Worm (Caenorhabditis elegans) whole organism, early embryonic: ENCODE data around the gene BE0003N10.6.

Experiments used
- B0310.2 ChIP-seq: sonication (generic microtip); optimal IDR thresholded peaks from 2 replicates; lab custom pipeline; 2016; ENCODE audit warnings: mild to moderate bottlenecking, missing genetic modification characterization, missing compliant biosample characterization
- F13C5.2 ChIP-seq: sonication (generic microtip); optimal IDR thresholded peaks from 2 replicates; lab custom pipeline; 2017; ENCODE audit warnings: mild to moderate bottlenecking, missing genetic modification characterization, inconsistent platforms, missing compliant biosample characterization
- ama-1 ChIP-seq: fragments of 150-350 bp; optimal IDR thresholded peaks from 2 replicates; lab custom pipeline; 2014
- ceh-36 ChIP-seq: sonication (generic microtip); optimal IDR thresholded peaks from 2 replicates; lab custom pipeline; 2016; ENCODE audit warnings: missing genetic modification characterization, inconsistent platforms, missing compliant biosample characterization
- ets-7 ChIP-seq: sonication (generic microtip); optimal IDR thresholded peaks from 2 replicates; lab custom pipeline; 2016; ENCODE audit warnings: missing genotype, missing genetic modification characterization, missing compliant biosample characterization
- flt-1 ChIP-seq: fragments of 200-800 bp; sonication (Bioruptor generic); IDR thresholded peaks from 2 replicates; pipeline ENCODE4 v1.3.6; 2022; ENCODE audit warnings: missing genetic modification characterization, missing compliant biosample characterization
- pes-1 ChIP-seq: fragments of 200-800 bp; sonication (Bioruptor generic); IDR thresholded peaks from 2 replicates; pipeline ENCODE4 v1.3.6; 2022; ENCODE audit warnings: missing genetic modification reagents, missing genetic modification characterization, missing compliant biosample characterization
- scrt-1 ChIP-seq: fragments of 200-800 bp; sonication (Bioruptor generic); IDR thresholded peaks from 2 replicates; pipeline ENCODE4 v1.3.6; 2022; ENCODE audit warnings: missing genetic modification characterization, missing compliant biosample characterization
- sea-1 ChIP-seq: fragments of 200-800 bp; sonication (Bioruptor generic); conservative IDR thresholded peaks from 2 replicates; pipeline ENCODE4 v1.3.6; 2022; ENCODE audit warnings: missing genetic modification characterization, missing compliant biosample characterization
- tbx-11 ChIP-seq: fragments of 200-800 bp; sonication (Bioruptor generic); IDR thresholded peaks from 2 replicates; pipeline ENCODE4 v1.3.6; 2022; ENCODE audit warnings: missing genetic modification characterization, missing compliant biosample characterization

DNA sequence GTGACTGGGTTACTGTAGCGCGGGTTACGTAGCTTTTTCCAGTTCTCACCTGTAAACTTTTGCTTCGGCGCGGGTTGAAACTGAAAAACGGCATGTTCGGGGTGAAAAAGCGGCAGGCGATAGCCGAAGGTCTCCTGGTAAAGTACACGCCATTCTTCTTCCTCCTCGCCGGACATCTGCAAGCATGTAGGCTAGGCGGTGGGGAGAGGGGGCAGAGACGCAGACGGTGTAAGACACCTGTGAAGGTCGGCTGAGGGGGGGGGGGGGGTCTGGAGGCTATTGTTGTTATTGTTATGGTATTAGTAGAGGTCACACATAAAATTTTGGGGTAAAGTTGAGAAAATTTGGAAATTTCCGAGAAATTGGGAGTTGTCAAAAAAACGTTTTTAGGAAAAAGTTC lies 6.8 kb downstream of the BE0003N10.6 start, which contains the start of gene fbxo-11.2:
- TF ChIP-seq tbx-11 (GFP tag; lab: Robert Waterston, UW) (no peak), ama-1 (lab: Kevin White, UChicago) (no peak), sea-1 (no peak), ets-7 (no peak), pes-1 (GFP tag; lab: Robert Waterston, UW) (no peak), F13C5.2 (tag; lab: Kevin White, UChicago) (no peak), ceh-36 (no peak), scrt-1 (GFP tag; lab: Robert Waterston, UW) (no peak), B0310.2 (tag; lab: Kevin White, UChicago) (no peak), flt-1 (GFP tag; lab: Robert Waterston, UW) (no peak)
